Worm (Caenorhabditis elegans) whole organism, mixed stage, embryonic: ENCODE results near the gene srbc-22.
"Not testable (repeated sequence)": the region's sequence is repeated elsewhere in the genome, so short reads cannot be mapped to it uniquely, and the experiment has no call there.

ENCODE experiments used
- bed-3 ChIP-seq: fragments of 200-800 bp; sonication (Bioruptor generic); optimal IDR thresholded peaks from 3 replicates; lab custom pipeline; 2018; ENCODE audit warnings: mild to moderate bottlenecking, missing genetic modification characterization, moderate library complexity, missing compliant biosample characterization
- blmp-1 ChIP-seq: fragments of 150-350 bp; optimal IDR thresholded peaks from 2 replicates; lab custom pipeline; 2014; ENCODE audit warnings: missing biosample characterization, missing genetic modification characterization
- ceh-39 ChIP-seq: fragments of 150-350 bp; optimal IDR thresholded peaks from 2 replicates; lab custom pipeline; 2014; ENCODE audit warnings: missing biosample characterization, missing genetic modification characterization
- ceh-43 ChIP-seq: fragments of 200-800 bp; sonication (Bioruptor generic); optimal IDR thresholded peaks from 2 replicates; lab custom pipeline; 2018; ENCODE audit warnings: mild to moderate bottlenecking, missing genetic modification characterization, moderate library complexity, missing compliant biosample characterization
- ceh-83 ChIP-seq: fragments of 200-800 bp; sonication (Bioruptor generic); optimal IDR thresholded peaks from 2 replicates; lab custom pipeline; 2018; ENCODE audit warnings: mild to moderate bottlenecking, missing genetic modification characterization, missing compliant biosample characterization
- ces-1 ChIP-seq: fragments of 150-350 bp; optimal IDR thresholded peaks from 2 replicates; lab custom pipeline; 2014; ENCODE audit warnings: missing biosample characterization, missing genetic modification reagents, missing genetic modification characterization
- cnd-1 ChIP-seq: fragments of 200-800 bp; sonication (Bioruptor generic); optimal IDR thresholded peaks from 2 replicates; lab custom pipeline; 2018; ENCODE audit warnings: mild to moderate bottlenecking, missing genetic modification characterization, missing compliant biosample characterization
- drap-1 ChIP-seq: fragments of 200-800 bp; sonication (Bioruptor generic); optimal IDR thresholded peaks from 3 replicates; lab custom pipeline; 2018; ENCODE audit warnings: mild to moderate bottlenecking, missing genetic modification characterization, missing compliant biosample characterization
- elt-1 ChIP-seq: sonication (generic microtip); optimal IDR thresholded peaks from 2 replicates; lab custom pipeline; 2017; ENCODE audit warnings: missing genetic modification characterization, mild to moderate bottlenecking, missing compliant biosample characterization, antibody characterized with exemption, moderate library complexity, borderline replicate concordance; ENCODE audit not compliant: insufficient read depth
- flh-1 ChIP-seq: fragments of 200-800 bp; sonication (Bioruptor generic); optimal IDR thresholded peaks from 2 replicates; lab custom pipeline; 2018; ENCODE audit warnings: mild to moderate bottlenecking, missing genetic modification characterization, moderate library complexity, missing compliant biosample characterization
- ham-2 ChIP-seq: fragments of 200-800 bp; sonication (Bioruptor generic); optimal IDR thresholded peaks from 2 replicates; lab custom pipeline; 2018; ENCODE audit warnings: mild to moderate bottlenecking, missing genetic modification characterization, missing compliant biosample characterization
- hlh-1 ChIP-seq: fragments of 150-350 bp; optimal IDR thresholded peaks from 2 replicates; lab custom pipeline; 2014; ENCODE audit warnings: missing biosample characterization, missing genetic modification reagents, missing genetic modification characterization
- lin-13 ChIP-seq: fragments of 150-350 bp; optimal IDR thresholded peaks from 2 replicates; lab custom pipeline; 2014; ENCODE audit warnings: missing biosample characterization, missing genetic modification characterization
- lin-32 ChIP-seq: fragments of 200-800 bp; sonication (Bioruptor generic); optimal IDR thresholded peaks from 2 replicates; lab custom pipeline; 2018; ENCODE audit warnings: mild to moderate bottlenecking, missing genetic modification characterization, missing compliant biosample characterization
- mab-5 ChIP-seq: fragments of 150-350 bp; optimal IDR thresholded peaks from 2 replicates; lab custom pipeline; 2014; ENCODE audit warnings: missing biosample characterization, missing genetic modification characterization
- mep-1 ChIP-seq: fragments of 150-350 bp; optimal IDR thresholded peaks from 2 replicates; lab custom pipeline; 2017; ENCODE audit warnings: missing biosample characterization, missing genetic modification reagents, missing genetic modification characterization, inconsistent platforms
- mls-2 ChIP-seq: sonication (generic microtip); optimal IDR thresholded peaks from 2 replicates; lab custom pipeline; 2016; ENCODE audit warnings: mild to moderate bottlenecking, missing genetic modification characterization, moderate library complexity, missing compliant biosample characterization
- nhr-12 ChIP-seq: fragments of 150-350 bp; optimal IDR thresholded peaks from 2 replicates; lab custom pipeline; 2014; ENCODE audit warnings: missing biosample characterization, missing genetic modification characterization
- nhr-2 ChIP-seq: fragments of 150-350 bp; optimal IDR thresholded peaks from 2 replicates; lab custom pipeline; 2014; ENCODE audit warnings: missing biosample characterization, missing genetic modification characterization
- nhr-237 ChIP-seq: fragments of 150-350 bp; optimal IDR thresholded peaks from 2 replicates; lab custom pipeline; 2014; ENCODE audit warnings: missing biosample characterization, missing genetic modification characterization
- nhr-28 ChIP-seq: fragments of 150-350 bp; optimal IDR thresholded peaks from 2 replicates; lab custom pipeline; 2014; ENCODE audit warnings: missing biosample characterization, missing genetic modification characterization
- nhr-76 ChIP-seq: sonication (generic microtip); optimal IDR thresholded peaks from 2 replicates; lab custom pipeline; 2017; ENCODE audit warnings: missing biosample characterization, missing genetic modification characterization
- sem-2 ChIP-seq: fragments of 200-800 bp; sonication (Bioruptor generic); optimal IDR thresholded peaks from 2 replicates; lab custom pipeline; 2018; ENCODE audit warnings: mild to moderate bottlenecking, missing genetic modification characterization, missing compliant biosample characterization
- snpc-4 ChIP-seq: fragments of 150-350 bp; optimal IDR thresholded peaks from 2 replicates; lab custom pipeline; 2014; ENCODE audit warnings: missing biosample characterization, missing genetic modification characterization
- sptf-1 ChIP-seq: sonication (generic microtip); optimal IDR thresholded peaks from 2 replicates; lab custom pipeline; 2017; ENCODE audit warnings: mild to moderate bottlenecking, missing genetic modification characterization, moderate library complexity, missing compliant biosample characterization
- unc-120 ChIP-seq: sonication (generic microtip); optimal IDR thresholded peaks from 2 replicates; lab custom pipeline; 2017; ENCODE audit warnings: missing genetic modification characterization, missing compliant biosample characterization; ENCODE audit not compliant: poor library complexity, severe bottlenecking
- unc-39 ChIP-seq: fragments of 150-350 bp; optimal IDR thresholded peaks from 2 replicates; lab custom pipeline; 2014; ENCODE audit warnings: missing biosample characterization, missing genetic modification characterization
- unc-62 ChIP-seq: fragments of 150-350 bp; optimal IDR thresholded peaks from 2 replicates; lab custom pipeline; 2014; ENCODE audit warnings: missing biosample characterization, missing genetic modification reagents, missing genetic modification characterization
- zip-8 ChIP-seq: fragments of 150-350 bp; optimal IDR thresholded peaks from 2 replicates; lab custom pipeline; 2014; ENCODE audit warnings: missing biosample characterization, missing genetic modification characterization
- ztf-11 ChIP-seq: fragments of 150-350 bp; optimal IDR thresholded peaks from 2 replicates; lab custom pipeline; 2014; ENCODE audit warnings: missing biosample characterization, missing genetic modification characterization

The srbc-22 gene

DNA sequence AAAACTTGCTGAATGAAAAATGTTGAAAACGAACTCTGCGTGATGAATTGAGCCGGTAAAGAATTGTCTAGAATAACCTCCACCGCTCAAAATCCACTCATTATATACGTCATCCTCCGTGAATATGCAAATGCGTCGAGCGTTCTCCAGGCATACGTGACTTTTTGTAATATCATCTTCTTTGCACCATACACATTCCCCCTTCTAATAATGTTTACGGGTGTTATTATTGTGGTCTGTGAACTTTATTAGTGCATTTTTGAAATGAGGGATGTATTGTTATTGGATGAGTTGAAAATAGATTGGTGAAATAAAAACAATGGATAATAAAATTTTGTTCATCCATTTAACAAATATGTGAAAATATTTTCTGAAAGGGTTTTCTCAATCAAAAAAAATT, 17.0 kb upstream of the srbc-22 start, which contains the start of gene F22F7.7:
TSS of gene F22F7.7 (minus strand) at position 125 of the 400 bp plus-strand sequence.
- no peak for TF ChIP-seq bed-3 (GFP tag; lab: Kevin White, UChicago)
- no peak for TF ChIP-seq drap-1
- no peak for TF ChIP-seq flh-1
- no peak for TF ChIP-seq cnd-1 (tag; lab: Kevin White, UChicago)
- TF ChIP-seq nhr-2 (tag; lab: Kevin White, UChicago), result no peak
- TF ChIP-seq nhr-28 (tag; lab: Kevin White, UChicago), result no peak
- no peak for TF ChIP-seq blmp-1 (tag; lab: Kevin White, UChicago)
- TF ChIP-seq ceh-83 (GFP tag; lab: Kevin White, UChicago), result no peak
- TF ChIP-seq ceh-43 (GFP tag; lab: Kevin White, UChicago), result no peak
- no peak for TF ChIP-seq mls-2 (tag; lab: Kevin White, UChicago)
- TF ChIP-seq, all 35 proteins: peak for 0

DNA sequence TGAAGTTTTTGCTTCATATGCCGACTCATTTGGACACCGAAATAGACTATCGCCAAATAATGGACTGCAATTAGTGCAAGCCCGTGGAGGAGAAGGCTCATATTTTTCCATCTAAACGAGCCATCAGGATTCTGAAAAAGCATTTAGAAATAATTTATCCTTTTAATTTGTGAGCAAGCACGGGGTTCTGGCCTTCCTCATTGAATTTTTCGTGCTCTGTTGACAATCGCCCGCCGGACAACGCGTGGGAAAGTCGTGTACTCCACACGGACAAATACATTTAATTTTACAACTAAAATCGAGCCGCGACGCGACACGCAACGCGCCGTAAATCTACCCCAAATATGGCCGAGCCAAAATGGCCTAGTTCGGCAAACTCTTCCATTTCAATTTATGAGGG, 12.5 kb upstream of the srbc-22 start, which contains the start of gene F22F7.12:
TSS of gene F22F7.12 (minus strand) at position 101 of the 400 bp plus-strand sequence.
- TF ChIP-seq zip-8, elt-1, sptf-1 (tag; lab: Kevin White, UChicago): not testable (repeated sequence)

DNA sequence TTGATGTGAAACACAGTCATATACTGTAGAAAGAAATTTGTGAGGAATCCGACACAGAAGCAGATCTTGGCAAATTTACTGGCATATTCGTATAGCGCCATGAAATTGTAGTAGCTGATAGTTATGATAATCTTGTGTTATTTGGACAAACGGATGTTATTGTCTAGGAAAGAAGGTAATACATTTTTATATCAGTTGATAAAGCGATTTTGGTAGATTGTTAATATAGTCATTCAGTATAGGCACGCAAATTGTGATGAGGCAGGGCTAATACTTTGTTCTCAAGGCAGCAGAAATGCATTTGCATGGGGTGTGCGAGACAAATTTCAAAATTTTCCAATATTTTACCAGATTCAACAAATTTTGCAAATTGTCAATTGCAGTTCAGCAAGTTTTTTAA, 10.9 kb upstream of the srbc-22 start, which contains the start of gene str-52:
TSS of gene str-52 (minus strand) at position 101 of the 400 bp plus-strand sequence.
- TF ChIP-seq mls-2 (tag; lab: Kevin White, UChicago), result no peak
- no peak for TF ChIP-seq nhr-2 (tag; lab: Kevin White, UChicago)
- no peak for TF ChIP-seq nhr-237 (tag; lab: Kevin White, UChicago)
- TF ChIP-seq nhr-12 (tag; lab: Kevin White, UChicago), result no peak
- TF ChIP-seq hlh-1 (tag; lab: Kevin White, UChicago), result no peak

DNA sequence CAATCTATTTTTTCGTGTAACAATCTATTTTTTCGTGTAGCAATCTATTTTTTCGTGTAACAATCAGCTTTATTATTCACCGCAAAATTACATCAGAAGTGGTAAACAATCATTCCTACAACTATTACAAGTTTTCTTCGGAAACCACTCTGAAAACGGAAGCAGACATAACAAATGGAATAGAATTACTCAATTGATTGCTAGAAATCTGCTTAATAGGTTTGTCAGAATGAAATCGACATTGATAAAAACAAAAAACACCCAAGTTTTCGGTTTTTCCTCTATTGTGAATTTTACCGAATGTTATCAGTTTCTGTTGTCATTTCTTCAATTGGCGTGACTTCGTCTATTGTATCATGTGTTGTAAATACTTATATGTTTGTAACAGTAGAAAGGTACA, 10.1 kb upstream of the srbc-22 start, which contains the start of gene srbc-20:
TSS of gene srbc-20 (plus strand) at position 301 of the 400 bp plus-strand sequence.
- no peak for TF ChIP-seq nhr-12 (tag; lab: Kevin White, UChicago)
- no peak for TF ChIP-seq ztf-11 (tag; lab: Kevin White, UChicago)
- TF ChIP-seq ceh-83 (GFP tag; lab: Kevin White, UChicago), result no peak
- TF ChIP-seq unc-62 (GFP tag; lab: Kevin White, UChicago), result no peak
- no peak for TF ChIP-seq nhr-2 (tag; lab: Kevin White, UChicago)
- TF ChIP-seq mab-5, result no peak
- TF ChIP-seq drap-1, result no peak
- TF ChIP-seq ces-1 (GFP tag; lab: Kevin White, UChicago), result no peak
- no peak for TF ChIP-seq lin-32 (GFP tag; lab: Kevin White, UChicago)
- TF ChIP-seq snpc-4 (tag; lab: Kevin White, UChicago), result no peak
- TF ChIP-seq unc-39 (tag; lab: Kevin White, UChicago), result no peak
- TF ChIP-seq lin-13 (tag; lab: Kevin White, UChicago), result no peak
- TF ChIP-seq flh-1, result no peak
- TF ChIP-seq nhr-28 (tag; lab: Kevin White, UChicago), result no peak
- TF ChIP-seq mep-1 (tag; lab: Kevin White, UChicago), result no peak
- TF ChIP-seq sem-2 (GFP tag; lab: Kevin White, UChicago), result no peak
- TF ChIP-seq elt-1 (tag; lab: Kevin White, UChicago), result no peak
- no peak for TF ChIP-seq unc-120 (tag; lab: Kevin White, UChicago)

DNA sequence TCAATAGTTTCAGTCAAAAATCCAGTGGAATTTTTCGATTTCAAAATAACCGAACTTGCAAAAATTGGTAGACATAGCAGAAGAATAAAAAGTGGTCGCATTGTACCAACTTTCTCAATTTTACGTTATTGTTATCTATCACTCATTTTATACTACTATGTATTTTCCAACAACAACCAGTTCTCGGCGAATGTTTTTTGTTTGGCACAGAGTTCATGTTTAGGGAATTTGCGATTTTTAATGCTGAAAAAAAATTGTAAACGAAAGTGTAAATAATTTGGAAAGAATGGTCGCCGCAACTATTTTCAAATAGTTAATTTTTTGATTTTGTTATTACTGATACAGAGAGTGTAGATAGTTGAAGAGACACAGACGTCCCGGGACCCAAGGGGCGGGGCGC, 7.5 kb upstream of the srbc-22 start, which contains the start of gene C45H4.21:
TSS of gene C45H4.21 (minus strand) at position 101 of the 400 bp plus-strand sequence.
- no peak for TF ChIP-seq mls-2 (tag; lab: Kevin White, UChicago)
- TF ChIP-seq ceh-39 (tag; lab: Kevin White, UChicago), result no peak
- TF ChIP-seq mab-5, result no peak
- no peak for TF ChIP-seq nhr-76
- TF ChIP-seq ham-2, result no peak
- TF ChIP-seq lin-32 (GFP tag; lab: Kevin White, UChicago), result no peak
- no peak for TF ChIP-seq nhr-2 (tag; lab: Kevin White, UChicago)
- TF ChIP-seq mep-1 (tag; lab: Kevin White, UChicago), result no peak
- no peak for TF ChIP-seq cnd-1 (tag; lab: Kevin White, UChicago)
- no peak for TF ChIP-seq nhr-12 (tag; lab: Kevin White, UChicago)
- no peak for TF ChIP-seq unc-62 (GFP tag; lab: Kevin White, UChicago)
- TF ChIP-seq hlh-1 (tag; lab: Kevin White, UChicago), result no peak
